Worm (Caenorhabditis elegans) whole organism, young adult: ENCODE data around the gene F35E12.10.

Experiments used
- madf-10 ChIP-seq: sonication (generic microtip); optimal IDR thresholded peaks from 2 replicates; lab custom pipeline; 2016; ENCODE audit warnings: mild to moderate bottlenecking, missing genetic modification characterization, missing compliant biosample characterization
- mel-28 ChIP-seq: sonication (generic microtip); optimal IDR thresholded peaks from 2 replicates; lab custom pipeline; 2016; ENCODE audit warnings: borderline replicate concordance, mild to moderate bottlenecking, missing genetic modification characterization, missing compliant biosample characterization
- nhr-80 ChIP-seq: sonication (generic microtip); optimal IDR thresholded peaks from 2 replicates; lab custom pipeline; 2016; ENCODE audit warnings: missing genetic modification characterization, missing compliant biosample characterization

- no peak for TF ChIP-seq madf-10 (tag; lab: Kevin White, UChicago)
- no peak for TF ChIP-seq mel-28 (tag; lab: Kevin White, UChicago)
- TF ChIP-seq nhr-80 (tag; lab: Kevin White, UChicago) = no peak
Observed at ce11 chrV:13768941-13769436, 20.4 kb upstream of the F35E12.10 start, which contains the start of gene nas-24.
